Worm (Caenorhabditis elegans) whole organism, dauer: ENCODE data around the gene best-17.

Experiments
- unc-62 ChIP-seq: sonication (generic microtip); optimal IDR thresholded peaks from 2 replicates; lab custom pipeline; 2017; ENCODE audit warnings: missing biosample characterization, missing genetic modification reagents, missing genetic modification characterization

Gene best-17

DNA sequence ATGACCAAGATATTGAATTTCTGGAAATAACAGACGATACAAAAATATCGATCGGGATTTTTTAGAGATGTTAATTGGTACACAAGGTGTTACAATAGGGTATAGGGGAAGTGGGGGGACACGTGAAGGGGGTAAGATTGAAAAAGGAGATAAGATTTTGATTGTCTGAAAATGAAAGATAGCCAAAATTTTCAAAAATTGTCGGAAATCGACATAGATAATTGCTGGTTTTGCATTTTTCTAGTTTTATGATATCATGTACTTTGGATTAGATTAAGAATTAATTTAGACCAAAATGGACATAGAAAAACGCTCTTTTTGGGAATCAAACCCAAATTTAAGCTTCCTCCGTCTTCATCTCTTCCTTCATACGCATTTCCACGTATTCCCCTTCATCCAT, 18.4 kb upstream of the best-17 start, which contains the start of gene T19C3.5:
Gene T19C3.5 (minus strand): TSS at position 101 of the 400 bp plus-strand sequence.
- TF ChIP-seq unc-62 (GFP tag; lab: Kevin White, UChicago) = no peak

DNA sequence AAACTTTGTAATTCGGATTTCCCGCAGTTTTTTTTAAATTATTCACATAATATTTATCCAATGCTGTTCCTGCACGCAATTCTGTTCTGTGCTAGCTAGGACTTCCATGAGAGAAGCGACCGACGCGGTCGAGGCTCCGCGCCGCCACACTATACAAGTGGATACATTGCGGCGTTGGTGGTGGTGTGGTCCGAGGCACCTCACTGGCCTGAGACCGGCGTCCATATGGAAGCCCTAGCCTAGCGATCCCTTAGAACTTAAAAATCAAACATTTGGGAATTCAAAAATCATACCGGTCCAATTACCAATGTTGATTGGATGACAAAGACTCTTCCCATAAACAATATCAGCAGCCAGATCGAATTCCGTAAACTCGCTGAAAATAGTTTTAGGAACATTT, 16.6 kb upstream of the best-17 start:
- TF ChIP-seq unc-62 (GFP tag; lab: Kevin White, UChicago) = no peak

DNA sequence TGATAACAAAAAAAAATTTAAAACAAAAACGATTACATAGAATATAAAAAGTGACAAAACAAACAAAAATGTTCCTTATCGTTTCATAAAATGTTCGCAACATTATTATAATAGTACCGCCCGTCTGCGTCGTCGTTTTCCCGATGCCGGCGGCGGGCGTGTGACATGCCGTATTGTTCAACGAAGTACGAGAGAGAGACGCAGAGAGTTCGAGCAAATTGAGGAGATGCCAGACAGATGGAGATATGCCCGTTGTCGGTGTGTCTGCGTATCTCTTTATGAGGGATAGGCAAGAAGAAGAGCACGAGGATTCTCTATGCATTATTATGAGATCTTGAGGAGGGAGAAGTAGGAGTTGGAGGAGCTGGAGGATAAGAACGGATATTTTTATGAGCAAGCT, 14.3 kb upstream of the best-17 start:
- no peak for TF ChIP-seq unc-62 (GFP tag; lab: Kevin White, UChicago)

DNA sequence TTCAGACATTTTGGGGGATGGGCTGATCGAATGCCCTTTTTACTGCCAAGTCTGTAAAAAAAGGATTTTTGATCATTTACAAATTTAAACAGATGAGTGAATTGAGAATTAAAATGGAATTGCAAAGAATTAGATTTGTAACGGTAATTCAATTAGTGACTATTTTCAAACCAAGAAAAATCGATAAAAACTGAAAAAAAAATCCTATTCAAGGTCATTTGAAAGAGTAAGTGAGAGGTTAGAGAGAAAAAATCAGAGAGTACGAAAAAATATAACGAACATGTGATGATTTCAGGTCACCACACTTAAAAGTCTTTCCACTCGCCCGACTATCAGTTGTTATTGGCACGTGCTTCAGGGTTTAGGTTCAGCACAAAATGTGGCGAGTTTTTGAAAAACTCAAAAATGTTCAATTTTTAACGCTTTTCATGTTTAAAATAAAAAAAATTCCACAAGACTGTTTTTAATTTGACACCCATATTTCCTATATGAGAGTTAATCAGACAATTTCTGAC, 10.8 kb upstream of the best-17 start, which contains the start of gene T19C3.4:
Gene T19C3.4 (minus strand): TSS at position 51 of the 515 bp plus-strand sequence.
- no peak for TF ChIP-seq unc-62 (GFP tag; lab: Kevin White, UChicago)

DNA sequence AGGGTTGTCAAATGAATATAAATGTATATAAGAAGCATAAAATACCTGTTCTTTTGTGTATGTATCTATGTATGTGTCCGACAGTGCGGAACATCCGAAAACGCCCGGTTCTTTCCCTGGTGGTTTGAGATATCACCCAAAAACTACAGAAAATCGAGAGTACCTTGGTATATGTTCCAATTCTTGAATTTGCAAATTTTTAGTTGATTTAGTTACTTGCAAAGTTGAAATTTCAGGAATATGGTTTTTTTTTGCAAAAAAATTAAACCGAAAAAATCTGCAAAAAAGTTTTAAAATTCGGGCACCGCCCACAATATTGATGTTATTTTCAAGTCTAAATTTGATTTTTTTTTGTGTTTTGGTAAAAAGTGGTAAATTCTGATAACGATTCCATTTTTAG, 8.0 kb upstream of the best-17 start, which contains the start of gene T19C3.2:
Gene T19C3.2 (minus strand): TSS at position 101 of the 400 bp plus-strand sequence.
- no peak for TF ChIP-seq unc-62 (GFP tag; lab: Kevin White, UChicago)

DNA sequence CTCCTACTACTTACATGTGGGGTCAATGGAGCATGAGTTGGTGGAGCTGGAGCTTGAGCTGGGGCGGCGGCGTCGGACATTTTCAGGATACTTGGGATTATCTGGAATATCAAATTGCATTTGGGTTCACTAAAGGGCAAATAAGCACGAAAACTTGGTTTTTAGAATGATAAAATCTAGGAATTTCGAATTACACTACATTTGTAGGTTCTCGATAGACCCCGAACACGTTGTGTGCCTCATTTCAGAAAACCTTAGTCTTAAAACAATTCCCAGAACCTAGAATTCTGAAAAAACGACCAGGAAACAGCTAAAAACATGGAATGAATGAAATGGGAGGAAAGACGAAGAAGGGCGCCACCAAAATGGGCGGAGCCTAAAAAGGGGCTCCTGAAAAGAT, 5.0 kb upstream of the best-17 start, which contains the start of gene T19C3.3:
Gene T19C3.3 (minus strand): TSS at position 101 of the 400 bp plus-strand sequence.
- TF ChIP-seq unc-62 (GFP tag; lab: Kevin White, UChicago) = no peak

DNA sequence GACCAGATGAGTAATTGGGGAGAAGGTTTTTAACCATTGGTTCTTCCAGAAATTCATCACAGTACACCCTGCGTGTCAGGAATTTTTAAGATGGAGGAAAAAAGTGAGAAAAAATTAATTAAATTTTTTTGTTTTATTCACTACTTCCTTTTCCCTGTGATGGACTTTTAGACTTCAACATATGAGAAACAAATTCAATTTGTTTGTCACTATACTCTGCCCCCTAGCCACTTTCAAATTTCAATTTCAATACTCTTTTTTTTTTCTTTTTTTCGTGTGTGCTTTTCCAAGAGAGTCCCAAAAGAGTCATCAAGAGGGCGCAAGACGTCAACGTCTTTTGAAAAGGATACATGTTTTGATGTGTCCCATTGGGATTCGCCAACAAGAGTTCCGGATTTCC, 3.3 kb upstream of the best-17 start:
- no peak for TF ChIP-seq unc-62 (GFP tag; lab: Kevin White, UChicago)

DNA sequence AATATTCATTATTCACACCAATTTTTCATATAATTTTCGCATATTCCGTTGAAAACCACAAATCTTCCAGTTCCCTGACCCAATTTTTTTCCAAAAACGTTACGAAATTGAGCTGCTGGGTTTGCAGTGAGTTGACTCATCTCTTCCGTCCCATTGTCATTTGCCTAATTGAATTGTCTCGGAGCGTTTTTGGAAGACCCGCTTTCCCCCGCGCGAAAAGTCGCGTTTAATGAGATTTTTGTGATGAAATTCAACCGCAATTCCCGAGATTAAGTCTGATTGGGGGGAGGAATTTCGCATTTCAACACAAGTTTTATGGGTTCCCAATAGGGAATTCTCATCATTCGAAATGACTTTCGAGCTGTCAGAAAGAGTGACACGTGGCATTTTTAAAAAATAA, 2.5 kb upstream of the best-17 start:
- no peak for TF ChIP-seq unc-62 (GFP tag; lab: Kevin White, UChicago)

DNA sequence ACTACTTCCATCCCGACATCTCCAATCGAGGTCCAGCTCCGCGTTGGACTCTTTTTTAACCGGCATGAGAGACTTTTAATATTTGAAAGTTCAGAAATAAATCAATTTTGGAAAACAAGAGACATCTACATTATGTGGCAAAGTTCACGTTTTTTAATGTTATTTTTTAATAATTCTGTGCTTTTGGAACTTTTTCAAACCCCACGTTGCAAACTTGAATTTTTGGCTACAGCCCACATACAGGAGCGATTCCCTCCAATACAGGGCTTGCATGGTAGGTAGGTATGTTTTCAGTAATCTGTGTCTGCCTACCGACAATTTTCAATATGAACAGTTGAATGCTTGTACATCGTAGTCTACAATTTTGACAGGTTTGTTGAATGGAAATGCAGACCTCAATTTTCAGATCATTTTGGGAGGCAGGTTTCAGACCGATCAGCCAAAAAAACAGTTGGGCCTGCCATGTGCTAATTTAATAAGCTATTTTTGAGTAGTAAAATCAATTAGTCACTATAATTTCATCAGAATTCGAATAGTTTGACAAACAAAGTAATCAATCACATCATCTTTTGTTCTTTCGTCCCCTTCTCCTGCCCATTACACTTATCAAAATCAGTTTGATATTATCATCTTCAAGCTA, 3.9 kb downstream of the best-17 start, which contains the start of the genes Y55B1AR.4 and ttr-7:
Gene Y55B1AR.4 (minus strand): TSS at position 101 of the 640 bp plus-strand sequence.
Gene ttr-7 (plus strand): TSS at position 590 of the 640 bp plus-strand sequence.
- no peak for TF ChIP-seq unc-62 (GFP tag; lab: Kevin White, UChicago)

DNA sequence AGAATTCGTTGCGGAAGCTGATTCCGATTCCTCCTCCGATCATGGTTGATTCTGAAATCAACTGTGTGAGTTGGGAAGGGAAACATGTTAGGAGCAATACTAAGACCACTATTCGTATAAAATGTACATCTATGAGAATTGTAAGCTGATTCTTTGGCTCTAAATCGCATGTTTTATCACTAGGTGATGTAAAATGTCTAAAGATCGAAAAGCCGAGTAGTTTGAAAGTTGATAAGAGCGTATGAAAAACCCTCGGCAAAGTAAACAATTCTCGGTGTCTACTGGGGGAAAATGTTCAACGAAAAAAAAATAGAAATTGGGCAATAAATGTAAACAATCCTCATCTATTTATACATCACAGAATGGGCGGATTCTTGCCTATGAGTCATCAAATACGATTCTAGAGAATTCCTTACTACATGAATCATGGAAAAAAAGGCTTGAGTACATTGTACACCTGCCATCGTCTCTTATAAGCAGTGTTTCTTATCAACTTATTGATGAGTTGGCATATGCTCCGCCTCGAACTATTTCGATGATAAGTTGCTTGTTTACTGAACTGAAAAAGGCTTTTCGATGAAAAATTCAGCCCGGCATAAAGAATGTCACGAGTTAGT, 9.0 kb downstream of the best-17 start, which contains the start of gene lec-6:
Gene lec-6 (minus strand): TSS at position 51 of the 617 bp plus-strand sequence.
- TF ChIP-seq unc-62 (GFP tag; lab: Kevin White, UChicago) = no peak

DNA sequence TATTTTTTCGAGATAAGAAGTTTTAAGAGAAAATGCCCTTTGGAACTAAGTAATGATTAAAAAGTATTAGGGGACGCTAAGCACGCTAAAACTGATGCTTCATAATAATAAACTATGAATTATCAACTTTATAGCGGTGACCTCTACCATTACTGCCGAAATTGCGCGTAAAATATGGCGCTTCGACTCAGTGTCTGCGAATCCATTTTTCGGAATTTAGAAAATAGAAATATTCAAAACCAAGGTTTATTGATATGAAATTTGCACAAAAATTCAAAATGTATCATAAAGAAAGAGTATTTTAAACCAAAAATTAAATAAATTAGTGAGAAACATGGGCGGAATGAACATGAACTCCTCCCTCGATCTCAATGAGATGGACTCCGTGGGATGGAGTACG, 10.2 kb downstream of the best-17 start:
- no peak for TF ChIP-seq unc-62 (GFP tag; lab: Kevin White, UChicago)

DNA sequence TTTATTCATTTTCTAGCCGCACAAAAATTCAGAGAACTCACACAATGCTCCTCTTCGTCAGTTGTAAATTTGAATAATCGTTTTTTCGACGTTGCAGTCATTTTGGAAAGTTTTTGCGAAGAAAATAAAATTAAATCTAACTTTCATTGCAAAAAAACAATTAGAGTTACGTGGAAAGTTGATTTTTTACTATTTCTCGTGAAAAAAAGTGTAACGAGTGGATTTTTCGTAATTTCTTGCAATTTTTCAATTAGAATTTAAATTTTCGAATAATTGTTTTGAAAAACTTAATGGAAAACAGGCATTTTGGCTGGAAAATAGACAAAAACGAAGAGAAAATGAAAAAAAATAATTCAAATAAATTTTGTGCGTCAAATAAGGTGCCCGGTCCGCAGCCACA, 10.8 kb downstream of the best-17 start, which contains the start of gene Y55B1AR.2:
Gene Y55B1AR.2 (minus strand): TSS at position 101 of the 400 bp plus-strand sequence.
- no peak for TF ChIP-seq unc-62 (GFP tag; lab: Kevin White, UChicago)

DNA sequence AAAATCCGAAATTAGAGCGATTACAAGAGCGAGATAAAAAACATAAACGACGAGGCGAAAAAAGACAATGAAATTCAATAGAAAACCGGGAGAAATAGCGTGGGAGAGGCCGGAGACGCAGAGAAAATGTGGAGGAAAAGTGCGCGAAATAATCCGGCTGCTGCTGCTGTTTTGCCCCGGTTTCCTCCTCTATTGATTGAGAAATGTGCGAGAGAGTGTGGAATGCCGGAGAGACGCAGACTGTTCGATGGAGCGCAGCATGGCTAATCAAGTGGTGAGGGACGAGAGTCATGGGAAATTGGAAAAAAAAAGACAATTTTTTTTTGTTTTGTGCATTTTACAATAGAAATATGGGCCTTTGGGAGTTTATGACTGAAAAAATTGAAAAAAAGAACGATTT, 11.3 kb downstream of the best-17 start:
- TF ChIP-seq unc-62 (GFP tag; lab: Kevin White, UChicago) = no peak

DNA sequence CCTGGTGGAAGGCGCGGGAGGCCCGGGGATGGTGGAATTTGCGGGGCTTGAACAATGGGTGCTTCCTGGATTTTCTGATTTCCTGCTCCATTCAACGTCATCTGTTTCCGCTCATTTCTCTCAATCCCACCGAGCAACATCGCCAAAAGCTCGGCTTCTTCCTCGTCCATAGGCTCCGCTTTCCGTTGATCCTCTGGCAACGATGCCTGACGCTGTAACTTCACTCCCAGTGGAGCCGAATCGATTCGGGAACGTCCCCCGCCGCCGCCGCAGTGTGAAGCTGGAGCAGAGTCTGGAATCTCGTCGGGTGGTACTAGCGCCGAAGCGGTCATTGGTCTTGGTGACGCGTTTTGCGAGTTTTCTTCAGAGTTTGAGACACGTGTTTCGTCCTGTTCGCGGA, 14.0 kb downstream of the best-17 start:
- no peak for TF ChIP-seq unc-62 (GFP tag; lab: Kevin White, UChicago)

DNA sequence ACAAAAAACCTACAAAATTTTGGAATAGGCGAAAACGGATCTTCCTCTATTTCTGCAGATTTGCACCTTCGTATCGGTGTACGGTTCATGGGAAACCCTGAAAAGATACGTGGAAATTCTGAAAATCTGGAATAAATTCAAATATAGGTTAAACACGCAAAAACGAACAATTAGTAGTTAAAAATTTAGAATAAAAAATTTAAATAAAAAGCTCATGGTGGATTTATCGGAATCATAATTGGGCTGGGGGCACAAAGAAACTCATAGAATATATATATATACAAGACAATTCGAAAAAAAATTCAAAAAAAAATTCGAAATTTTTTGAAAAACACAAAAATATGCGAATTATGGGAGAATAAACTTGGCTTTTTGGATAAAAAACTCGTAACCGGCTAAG, 22.4 kb downstream of the best-17 start, which contains the start of gene helq-1:
Gene helq-1 (minus strand): TSS at position 101 of the 400 bp plus-strand sequence.
- no peak for TF ChIP-seq unc-62 (GFP tag; lab: Kevin White, UChicago)

DNA sequence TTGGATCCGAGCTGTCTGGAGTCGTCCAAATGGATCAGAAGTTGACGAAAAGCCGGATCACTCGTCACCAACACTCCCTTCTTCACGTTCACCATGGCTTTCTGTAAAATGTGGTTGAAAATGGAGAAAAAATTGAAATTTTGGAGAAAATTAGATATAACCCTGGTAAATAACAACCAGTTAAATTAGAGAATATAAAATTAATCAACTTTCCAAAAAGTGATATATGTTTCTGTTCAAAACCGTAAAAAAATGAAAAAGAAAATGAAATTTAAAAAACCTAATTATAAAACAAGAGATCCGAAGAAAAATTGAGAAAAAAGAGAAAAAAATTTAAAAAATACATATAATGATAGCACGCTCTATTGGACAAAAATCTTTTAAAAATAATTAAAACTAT, 32.0 kb downstream of the best-17 start, which contains the start of gene gtf-2H5:
Gene gtf-2H5 (minus strand): TSS at position 101 of the 400 bp plus-strand sequence.
- no peak for TF ChIP-seq unc-62 (GFP tag; lab: Kevin White, UChicago)
